Fruit fly (Drosophila melanogaster) whole organism, embryonic: ENCODE data around the gene PGAP2.

Experiments
- B-H2 ChIP-seq: fragments of 200-800 bp; sonication (Bioruptor generic); optimal IDR thresholded peaks from 2 replicates; lab custom pipeline; 2018; ENCODE audit warnings: missing biosample characterization, mild to moderate bottlenecking, missing genetic modification characterization
- C15 ChIP-seq: fragments of 200-800 bp; sonication (Bioruptor generic); IDR thresholded peaks from 3 replicates; pipeline ENCODE4 v1.3.6; 2022; ENCODE audit warnings: missing biosample characterization, missing genetic modification characterization
- CG10431 ChIP-seq: fragments of 200-800 bp; sonication (Bioruptor generic); optimal IDR thresholded peaks from 3 replicates; lab custom pipeline; 2018; ENCODE audit warnings: missing biosample characterization, mild to moderate bottlenecking, missing genetic modification characterization
- CG11093 ChIP-seq: fragments of 200-800 bp; sonication (Bioruptor generic); IDR thresholded peaks from 3 replicates; pipeline ENCODE4 v1.3.6; 2022; ENCODE audit warnings: missing biosample characterization, missing genetic modification characterization
- CG11398 ChIP-seq: fragments of 200-800 bp; sonication (Bioruptor generic); optimal IDR thresholded peaks from 2 replicates; lab custom pipeline; 2016; ENCODE audit warnings: missing biosample characterization, missing genetic modification characterization
- CG11504 ChIP-seq: fragments of 200-800 bp; sonication (Bioruptor generic); optimal IDR thresholded peaks from 3 replicates; lab custom pipeline; 2019; ENCODE audit warnings: missing biosample characterization, mild to moderate bottlenecking, missing genetic modification characterization, moderate library complexity
- CG12104 ChIP-seq: fragments of 200-800 bp; sonication (Bioruptor generic); optimal IDR thresholded peaks from 3 replicates; lab custom pipeline; 2016; ENCODE audit warnings: missing biosample characterization, missing genetic modification characterization
- CG13123 ChIP-seq: fragments of 200-800 bp; sonication (Bioruptor generic); optimal IDR thresholded peaks from 2 replicates; lab custom pipeline; 2016; ENCODE audit warnings: missing biosample characterization, missing genetic modification characterization
- CG13424 ChIP-seq: fragments of 200-800 bp; sonication (Bioruptor generic); optimal IDR thresholded peaks from 2 replicates; lab custom pipeline; 2019; ENCODE audit warnings: missing biosample characterization, mild to moderate bottlenecking, missing genetic modification characterization, moderate library complexity
- CG15073 ChIP-seq: fragments of 200-800 bp; sonication (Bioruptor generic); optimal IDR thresholded peaks from 2 replicates; lab custom pipeline; 2016; ENCODE audit warnings: missing biosample characterization, missing genetic modification characterization
- CG16815 ChIP-seq: fragments of 200-800 bp; sonication (Bioruptor generic); optimal IDR thresholded peaks from 3 replicates; lab custom pipeline; 2017; ENCODE audit warnings: missing biosample characterization, mild to moderate bottlenecking, missing genetic modification characterization
- CG17385 ChIP-seq: fragments of 200-800 bp; sonication (Bioruptor generic); optimal IDR thresholded peaks from 3 replicates; lab custom pipeline; 2018; ENCODE audit warnings: missing biosample characterization, mild to moderate bottlenecking, missing genetic modification characterization
- CG17912 ChIP-seq: fragments of 200-800 bp; sonication (Bioruptor generic); optimal IDR thresholded peaks from 2 replicates; lab custom pipeline; 2018; ENCODE audit warnings: missing biosample characterization, mild to moderate bottlenecking, missing genetic modification characterization
- CG2202 ChIP-seq: fragments of 200-800 bp; sonication (Bioruptor generic); optimal IDR thresholded peaks from 2 replicates; lab custom pipeline; 2018; ENCODE audit warnings: missing biosample characterization, mild to moderate bottlenecking, missing genetic modification characterization
- CG2712 ChIP-seq: fragments of 200-800 bp; optimal IDR thresholded peaks from 3 replicates; lab custom pipeline; 2019; ENCODE audit warnings: missing biosample characterization, mild to moderate bottlenecking, missing genetic modification characterization, moderate library complexity
- CG6272 ChIP-seq: fragments of 200-800 bp; sonication (Bioruptor generic); IDR thresholded peaks from 2 replicates; pipeline ENCODE4 v1.3.6; 2022; ENCODE audit warnings: missing biosample characterization, missing genetic modification characterization
- CG6791 ChIP-seq: fragments of 200-800 bp; sonication (Bioruptor generic); IDR thresholded peaks from 3 replicates; pipeline ENCODE4 v1.3.6; 2022; ENCODE audit warnings: missing biosample characterization, missing genetic modification characterization; ENCODE audit not compliant: partially characterized antibody
- CG8290 ChIP-seq, 3 experiments: fragments of 200-800 bp; sonication (Bioruptor generic); optimal IDR thresholded peaks; 2 replicates each; lab custom pipeline; 2016 to 2019; ENCODE audit warnings: missing biosample characterization in 3 of 3, missing genetic modification characterization in 3 of 3, mild to moderate bottlenecking in 2 of 3, moderate library complexity in 1 of 3
- CG8388 ChIP-seq: fragments of 200-800 bp; sonication (Bioruptor generic); optimal IDR thresholded peaks from 2 replicates; lab custom pipeline; 2019; ENCODE audit warnings: missing biosample characterization, mild to moderate bottlenecking, missing genetic modification characterization, moderate library complexity
- CG8478 ChIP-seq: fragments of >200 bp; optimal IDR thresholded peaks from 2 replicates; lab custom pipeline; 2018
- CTCF ChIP-seq: fragments of 200-800 bp; sonication (Bioruptor generic); optimal IDR thresholded peaks from 2 replicates; lab custom pipeline; 2017; ENCODE audit warnings: missing biosample characterization, mild to moderate bottlenecking, missing genetic modification characterization, moderate library complexity
- Dad ChIP-seq: fragments of 200-800 bp; sonication (Bioruptor generic); optimal IDR thresholded peaks from 3 replicates; lab custom pipeline; 2016; ENCODE audit warnings: missing biosample characterization, missing genetic modification characterization
- Dip2 ChIP-seq: fragments of 200-800 bp; sonication (Bioruptor generic); IDR thresholded peaks from 2 replicates; pipeline ENCODE4 v1.3.6; 2022; ENCODE audit warnings: missing biosample characterization, missing genetic modification characterization
- Dip3 ChIP-seq: fragments of 200-800 bp; sonication (Bioruptor generic); optimal IDR thresholded peaks from 3 replicates; lab custom pipeline; 2016; ENCODE audit warnings: missing biosample characterization, missing genetic modification characterization
- ERR ChIP-seq: fragments of 200-800 bp; sonication (Bioruptor generic); optimal IDR thresholded peaks from 2 replicates; lab custom pipeline; 2016; ENCODE audit warnings: missing biosample characterization, missing genetic modification characterization
- HLH3B ChIP-seq: fragments of 200-800 bp; sonication (Bioruptor generic); IDR thresholded peaks from 2 replicates; pipeline ENCODE4 v1.3.6; 2022; ENCODE audit warnings: missing biosample characterization, missing genetic modification characterization
- HmgD ChIP-seq: fragments of 200-800 bp; sonication (Bioruptor generic); optimal IDR thresholded peaks from 3 replicates; lab custom pipeline; 2016; ENCODE audit warnings: missing biosample characterization, missing genetic modification characterization
- Hr3 ChIP-seq: fragments of 200-800 bp; sonication (Bioruptor generic); optimal IDR thresholded peaks from 3 replicates; lab custom pipeline; 2016; ENCODE audit warnings: missing biosample characterization, missing genetic modification characterization
- Hsf ChIP-seq: fragments of 200-800 bp; sonication (Bioruptor generic); optimal IDR thresholded peaks from 3 replicates; lab custom pipeline; 2016; ENCODE audit warnings: missing biosample characterization, missing genetic modification characterization
- Lpt ChIP-seq: fragments of >200 bp; optimal IDR thresholded peaks from 2 replicates; lab custom pipeline; 2018; ENCODE audit warnings: missing biosample characterization, missing genetic modification characterization
- NC2β ChIP-seq: fragments of 200-800 bp; sonication (Bioruptor generic); optimal IDR thresholded peaks from 2 replicates; lab custom pipeline; 2016; ENCODE audit warnings: missing biosample characterization, missing genetic modification characterization
- Nf-YB ChIP-seq: fragments of 200-800 bp; sonication (Bioruptor generic); optimal IDR thresholded peaks from 3 replicates; lab custom pipeline; 2019; ENCODE audit warnings: missing biosample characterization, mild to moderate bottlenecking, missing genetic modification characterization, moderate library complexity
- Scr ChIP-seq: fragments of 200-800 bp; sonication (Bioruptor generic); IDR thresholded peaks from 2 replicates; pipeline ENCODE4 v1.3.6; 2022; ENCODE audit warnings: missing biosample characterization, missing genetic modification characterization; ENCODE audit not compliant: partially characterized antibody
- Ssrp ChIP-seq: fragments of 200-800 bp; sonication (Bioruptor generic); optimal IDR thresholded peaks from 2 replicates; lab custom pipeline; 2018; ENCODE audit warnings: missing biosample characterization, mild to moderate bottlenecking, missing genetic modification characterization, moderate library complexity
- Xbp1 ChIP-seq: fragments of 200-800 bp; sonication (Bioruptor generic); optimal IDR thresholded peaks from 3 replicates; lab custom pipeline; 2016; ENCODE audit warnings: missing biosample characterization, mild to moderate bottlenecking, missing genetic modification characterization
- Xrp1 ChIP-seq: fragments of 200-800 bp; sonication (Bioruptor generic); IDR thresholded peaks from 2 replicates; pipeline ENCODE4 v1.3.6; 2022; ENCODE audit warnings: missing biosample characterization, missing genetic modification characterization
- ap ChIP-seq: fragments of 200-800 bp; sonication (Bioruptor generic); IDR thresholded peaks from 2 replicates; pipeline ENCODE4 v1.3.6; 2022; ENCODE audit warnings: missing biosample characterization, missing genetic modification characterization
- bsh ChIP-seq, 2 experiments: fragments of 200-800 bp; sonication (Bioruptor generic); optimal IDR thresholded peaks; 2 replicates each; lab custom pipeline; 2017 to 2018; ENCODE audit warnings: mild to moderate bottlenecking in 2 of 2, missing biosample characterization in 2 of 2, missing genetic modification characterization in 2 of 2, moderate library complexity in 1 of 2
- croc ChIP-seq: fragments of 200-800 bp; sonication (Bioruptor generic); conservative IDR thresholded peaks from 3 replicates; pipeline ENCODE4 v1.3.6; 2022; ENCODE audit warnings: missing biosample characterization, missing genetic modification characterization
- crol ChIP-seq: fragments of 200-800 bp; sonication (Bioruptor generic); IDR thresholded peaks from 2 replicates; pipeline ENCODE4 v1.3.6; 2022; ENCODE audit warnings: missing biosample characterization, missing genetic modification characterization
- dpn ChIP-seq, 2 experiments: fragments of 200-800 bp; sonication (Bioruptor generic); optimal IDR thresholded peaks; 3 replicates each; lab custom pipeline; 2016; ENCODE audit warnings: missing biosample characterization in 2 of 2, missing genetic modification characterization in 2 of 2
- grau ChIP-seq: fragments of 200-800 bp; optimal IDR thresholded peaks from 3 replicates; lab custom pipeline; 2019; ENCODE audit warnings: missing biosample characterization, mild to moderate bottlenecking, missing genetic modification characterization, moderate library complexity
- h ChIP-seq: fragments of >200 bp; optimal IDR thresholded peaks from 2 replicates; lab custom pipeline; 2017
- jigr1 ChIP-seq: fragments of 200-800 bp; sonication (Bioruptor generic); IDR thresholded peaks from 3 replicates; pipeline ENCODE4 v1.3.6; 2022; ENCODE audit warnings: missing biosample characterization, missing genetic modification characterization
- lov ChIP-seq, 2 experiments: fragments of 200-800 bp in 1 of 2; fragments of >200 bp in 1 of 2; sonication (Bioruptor generic) in 1 of 2; IDR thresholded peaks in 1 of 2; optimal IDR thresholded peaks in 1 of 2; 2 replicates in 1 of 2; 3 replicates in 1 of 2; pipeline versions ENCODE4 v1.3.6 to Lab custom; 2017 to 2022; ENCODE audit warnings: missing biosample characterization in 1 of 2, missing genetic modification characterization in 1 of 2
- luna ChIP-seq: fragments of 200-800 bp; sonication (Bioruptor generic); optimal IDR thresholded peaks from 2 replicates; lab custom pipeline; 2016; ENCODE audit warnings: missing biosample characterization, missing genetic modification characterization
- nmo ChIP-seq: fragments of 200-800 bp; sonication (Bioruptor generic); optimal IDR thresholded peaks from 2 replicates; lab custom pipeline; 2018; ENCODE audit warnings: missing biosample characterization, mild to moderate bottlenecking, missing genetic modification characterization, moderate library complexity
- tgo ChIP-seq: fragments of 200-800 bp; sonication (Bioruptor generic); IDR thresholded peaks from 3 replicates; pipeline ENCODE4 v1.3.6; 2022; ENCODE audit warnings: missing biosample characterization, missing genetic modification characterization
- tup ChIP-seq: fragments of 200-800 bp; sonication (Bioruptor generic); optimal IDR thresholded peaks from 2 replicates; lab custom pipeline; 2016; ENCODE audit warnings: missing biosample characterization, mild to moderate bottlenecking, missing genetic modification characterization, moderate library complexity
- unpg ChIP-seq: fragments of 200-800 bp; sonication (Bioruptor generic); optimal IDR thresholded peaks from 3 replicates; lab custom pipeline; 2018; ENCODE audit warnings: missing biosample characterization, mild to moderate bottlenecking, missing genetic modification characterization, moderate library complexity

PGAP2 gene

dm6 chr2L:856690-857488 lies 37.6 kb upstream of the PGAP2 start (continued):
- TF ChIP-seq HLH3B (GFP tag; lab: Robert Waterston, UW) = peak; percentile 90
- peak; percentile 70 for TF ChIP-seq Dad (GFP tag; lab: Kevin White, UChicago)
- peak; percentile 63 for TF ChIP-seq CG8388 (GFP tag; lab: Kevin White, UChicago)
- peak; percentile 49 for TF ChIP-seq CG11398 (GFP tag; lab: Kevin White, UChicago)
- peak; percentile 44 for TF ChIP-seq CG13123
- peak; percentile 78 for TF ChIP-seq CG6272 (GFP tag; lab: Robert Waterston, UW)
- no peak for TF ChIP-seq lov (optimal IDR thresholded peaks at IDR 0.05; lab: Kevin White, UChicago)
- TF ChIP-seq lov (GFP tag; IDR thresholded peaks at IDR 0.05; lab: Robert Waterston, UW) = peak; percentile 81
- TF ChIP-seq crol (GFP tag; lab: Robert Waterston, UW) = peak; percentile 86
- TF ChIP-seq CG16815 (GFP tag; lab: Kevin White, UChicago) = peak; percentile 65
- peak; percentile 23 for TF ChIP-seq HmgD (GFP tag; lab: Kevin White, UChicago)
- peak; percentile 80 for TF ChIP-seq unpg (GFP tag; lab: Kevin White, UChicago)
- TF ChIP-seq Xbp1 = peak; percentile 71
- TF ChIP-seq CG2712 = peak; percentile 87
- peak; percentile 75 for TF ChIP-seq Hsf (GFP tag; lab: Kevin White, UChicago)
- peak; percentile 83; the same call in 2 of the 3 replicates for TF ChIP-seq CG11093
- TF ChIP-seq jigr1 (GFP tag; lab: Robert Waterston, UW) = peak; percentile 81; the same call in 2 of the 3 replicates
- no peak for TF ChIP-seq Scr (GFP tag; lab: Robert Waterston, UW)
- TF ChIP-seq dpn (GFP tag; optimal IDR thresholded peaks at IDR 0.05; lab: Kevin White, UChicago) = peak; percentile 59 to 78
- TF ChIP-seq CG13424 (tag; lab: Kevin White, UChicago) = peak; percentile 75
- TF ChIP-seq Nf-YB (GFP tag; lab: Kevin White, UChicago) = peak; percentile 56
- peak; percentile 40 for TF ChIP-seq tup (GFP tag; lab: Kevin White, UChicago)
- TF ChIP-seq luna (GFP tag; lab: Kevin White, UChicago) = no peak
- TF ChIP-seq Dip3 (GFP tag; lab: Kevin White, UChicago) = peak; percentile 7
- TF ChIP-seq ap (GFP tag; lab: Robert Waterston, UW) = peak; percentile 83
- peak; percentile 21 for TF ChIP-seq NC2β (GFP tag; lab: Kevin White, UChicago)
- TF ChIP-seq Lpt (GFP tag; lab: Kevin White, UChicago) = no peak
- peak; percentile 61 for TF ChIP-seq Hr3 (GFP tag; lab: Kevin White, UChicago)
- TF ChIP-seq CTCF = peak; percentile 1
- peak; percentile 79 for TF ChIP-seq tgo (GFP tag; lab: Robert Waterston, UW)
- TF ChIP-seq grau (tag; lab: Kevin White, UChicago) = peak; percentile 73
- peak; percentile 3 for TF ChIP-seq ERR (GFP tag; lab: Kevin White, UChicago)
- TF ChIP-seq CG17385 = peak; percentile 67
- peak; percentile 83 for TF ChIP-seq nmo (GFP tag; lab: Kevin White, UChicago)
- TF ChIP-seq Xrp1 (GFP tag; lab: Robert Waterston, UW) = peak; percentile 93
- TF ChIP-seq CG12104 (GFP tag; lab: Kevin White, UChicago) = peak; percentile 3
- TF ChIP-seq CG2202 (tag; lab: Kevin White, UChicago) = peak; percentile 15
- TF ChIP-seq CG15073 = no peak
- no peak for TF ChIP-seq CG6791 (GFP tag; lab: Robert Waterston, UW)
- TF ChIP-seq C15 (GFP tag; lab: Robert Waterston, UW) = peak; percentile 53; the same call in 1 of the 3 replicates
- no peak for TF ChIP-seq CG8290 (GFP tag; optimal IDR thresholded peaks at IDR 0.05; lab: Kevin White, UChicago)
- TF ChIP-seq CG8290 (tag; optimal IDR thresholded peaks at IDR 0.05; lab: Kevin White, UChicago) = peak in 1 of 2 experiments; percentile 89
- TF ChIP-seq croc = peak; percentile 79
- TF ChIP-seq Dip2 = no peak
- no peak for TF ChIP-seq CG17912 (GFP tag; lab: Kevin White, UChicago)
- no peak for TF ChIP-seq B-H2 (GFP tag; lab: Kevin White, UChicago)
- no peak for TF ChIP-seq CG8478 (lab: Kevin White, UChicago)
- TF ChIP-seq h (lab: Kevin White, UChicago) = no peak
- peak; percentile 86 for TF ChIP-seq CG11504 (tag; lab: Kevin White, UChicago)
- TF ChIP-seq bsh (GFP tag; optimal IDR thresholded peaks at IDR 0.05; lab: Kevin White, UChicago) = peak in 1 of 2 experiments; percentile 87
- TF ChIP-seq CG10431 = no peak
- peak; percentile 72 for TF ChIP-seq Ssrp
